Fruit fly (Drosophila melanogaster) whole organism, embryonic: ENCODE data around the gene zld.

ENCODE experiments used
- Adf1 ChIP-seq: fragments of 200-800 bp; sonication (Bioruptor generic); IDR thresholded peaks from 2 replicates; pipeline ENCODE4 v1.3.6; 2022; ENCODE audit warnings: missing biosample characterization, missing genetic modification characterization
- CG12236 ChIP-seq: fragments of 200-800 bp; sonication (Bioruptor generic); optimal IDR thresholded peaks from 2 replicates; lab custom pipeline; 2016; ENCODE audit warnings: missing biosample characterization, missing genetic modification characterization
- CG13624 ChIP-seq: fragments of 200-800 bp; sonication (Bioruptor generic); optimal IDR thresholded peaks from 2 replicates; lab custom pipeline; 2016; ENCODE audit warnings: missing biosample characterization, missing genetic modification characterization
- CG14667 ChIP-seq: fragments of 200-800 bp; sonication (Bioruptor generic); IDR thresholded peaks from 2 replicates; pipeline ENCODE4 v1.3.6; 2022; ENCODE audit warnings: missing biosample characterization, missing genetic modification characterization
- CG17612 ChIP-seq: fragments of 200-800 bp; sonication (Bioruptor generic); IDR thresholded peaks from 2 replicates; pipeline ENCODE4 v1.3.6; 2022; ENCODE audit warnings: missing biosample characterization, missing genetic modification characterization
- CG17912 ChIP-seq: fragments of 200-800 bp; sonication (Bioruptor generic); optimal IDR thresholded peaks from 2 replicates; lab custom pipeline; 2018; ENCODE audit warnings: missing biosample characterization, mild to moderate bottlenecking, missing genetic modification characterization
- CG1832 ChIP-seq: fragments of 200-800 bp; sonication (Bioruptor generic); optimal IDR thresholded peaks from 2 replicates; lab custom pipeline; 2017; ENCODE audit warnings: missing biosample characterization, mild to moderate bottlenecking, missing genetic modification characterization, inconsistent platforms
- CG2129 ChIP-seq: fragments of 200-800 bp; sonication (Bioruptor generic); IDR thresholded peaks from 2 replicates; pipeline ENCODE4 v1.3.6; 2022; ENCODE audit warnings: missing biosample characterization, missing genetic modification characterization; ENCODE audit not compliant: partially characterized antibody
- CG2199 ChIP-seq: fragments of 200-800 bp; sonication (Bioruptor generic); IDR thresholded peaks from 3 replicates; pipeline ENCODE4 v1.3.6; 2022; ENCODE audit warnings: missing biosample characterization, missing genetic modification characterization
- CG30020 ChIP-seq: fragments of 200-800 bp; optimal IDR thresholded peaks from 2 replicates; lab custom pipeline; 2019; ENCODE audit warnings: missing biosample characterization, mild to moderate bottlenecking, missing genetic modification characterization, moderate library complexity
- CG32532 ChIP-seq: fragments of 200-800 bp; sonication (Bioruptor generic); IDR thresholded peaks from 2 replicates; pipeline ENCODE4 v1.3.6; 2022; ENCODE audit warnings: missing biosample characterization, missing genetic modification characterization
- CG3995 ChIP-seq: fragments of 200-800 bp; sonication (Bioruptor generic); optimal IDR thresholded peaks from 3 replicates; lab custom pipeline; 2016; ENCODE audit warnings: missing biosample characterization, missing genetic modification characterization
- CG7963 ChIP-seq: fragments of 200-800 bp; sonication (Bioruptor generic); IDR thresholded peaks from 3 replicates; pipeline ENCODE4 v1.3.6; 2022; ENCODE audit warnings: missing biosample characterization, missing genetic modification characterization; ENCODE audit not compliant: partially characterized antibody
- CG8478 ChIP-seq: fragments of >200 bp; optimal IDR thresholded peaks from 2 replicates; lab custom pipeline; 2018
- CG9437 ChIP-seq: fragments of 200-800 bp; sonication (Bioruptor generic); optimal IDR thresholded peaks from 2 replicates; lab custom pipeline; 2018; ENCODE audit warnings: missing biosample characterization, mild to moderate bottlenecking, missing genetic modification characterization
- CG9817 ChIP-seq: fragments of 200-800 bp; sonication (Bioruptor generic); optimal IDR thresholded peaks from 2 replicates; lab custom pipeline; 2018; ENCODE audit warnings: missing biosample characterization, mild to moderate bottlenecking, missing genetic modification characterization, moderate library complexity
- CG9932 ChIP-seq: fragments of 200-800 bp; sonication (Bioruptor generic); IDR thresholded peaks from 2 replicates; pipeline ENCODE4 v1.3.6; 2022; ENCODE audit warnings: missing biosample characterization, missing genetic modification characterization
- CHES-1-like ChIP-seq: fragments of 200-800 bp; sonication (Bioruptor generic); optimal IDR thresholded peaks from 2 replicates; lab custom pipeline; 2016; ENCODE audit warnings: missing biosample characterization, missing genetic modification characterization
- CkIIα-i1 ChIP-seq: fragments of 200-800 bp; sonication (Bioruptor generic); IDR thresholded peaks from 2 replicates; pipeline ENCODE4 v1.3.6; 2022; ENCODE audit warnings: missing biosample characterization, missing genetic modification characterization
- CoRest ChIP-seq: fragments of 200-800 bp; sonication (Bioruptor generic); optimal IDR thresholded peaks from 3 replicates; lab custom pipeline; 2018; ENCODE audit warnings: missing biosample characterization, mild to moderate bottlenecking, missing genetic modification characterization, moderate library complexity
- Dad ChIP-seq: fragments of 200-800 bp; sonication (Bioruptor generic); optimal IDR thresholded peaks from 3 replicates; lab custom pipeline; 2016; ENCODE audit warnings: missing biosample characterization, missing genetic modification characterization
- Dek ChIP-seq: fragments of 200-800 bp; sonication (Bioruptor generic); optimal IDR thresholded peaks from 3 replicates; lab custom pipeline; 2019; ENCODE audit warnings: missing biosample characterization, mild to moderate bottlenecking, missing genetic modification characterization, moderate library complexity
- Doc2 ChIP-seq: fragments of 200-800 bp; sonication (Bioruptor generic); IDR thresholded peaks from 2 replicates; pipeline ENCODE4 v1.3.6; 2022; ENCODE audit warnings: missing biosample characterization, missing genetic modification characterization
- Drgx ChIP-seq: fragments of 200-800 bp; sonication (Bioruptor generic); IDR thresholded peaks from 2 replicates; pipeline ENCODE4 v1.3.6; 2022; ENCODE audit warnings: missing biosample characterization, missing genetic modification characterization
- Fer3 ChIP-seq: fragments of 200-800 bp; sonication (Bioruptor generic); optimal IDR thresholded peaks from 2 replicates; lab custom pipeline; 2018; ENCODE audit warnings: missing biosample characterization, mild to moderate bottlenecking, missing genetic modification characterization, moderate library complexity
- Gug ChIP-seq: fragments of 200-800 bp; sonication (Bioruptor generic); IDR thresholded peaks from 4 replicates; pipeline ENCODE4 v1.3.6; 2022; ENCODE audit warnings: missing biosample characterization, missing genetic modification characterization
- MBD-R2 ChIP-seq: fragments of 200-800 bp; sonication (Bioruptor generic); IDR thresholded peaks from 2 replicates; pipeline ENCODE4 v1.3.6; 2022; ENCODE audit warnings: missing biosample characterization, missing genetic modification characterization
- Mad ChIP-seq: fragments of 200-800 bp; sonication (Bioruptor generic); optimal IDR thresholded peaks from 2 replicates; lab custom pipeline; 2016; ENCODE audit warnings: missing biosample characterization, missing genetic modification characterization
- Neu2 ChIP-seq: fragments of 200-800 bp; sonication (Bioruptor generic); optimal IDR thresholded peaks from 3 replicates; lab custom pipeline; 2016; ENCODE audit warnings: missing biosample characterization, missing genetic modification characterization, borderline replicate concordance
- Oli ChIP-seq: fragments of 200-800 bp; sonication (Bioruptor generic); optimal IDR thresholded peaks from 2 replicates; lab custom pipeline; 2018; ENCODE audit warnings: missing biosample characterization, mild to moderate bottlenecking, missing genetic modification characterization, moderate library complexity
- PHDP ChIP-seq: fragments of 200-800 bp; sonication (Bioruptor generic); optimal IDR thresholded peaks from 3 replicates; lab custom pipeline; 2018; ENCODE audit warnings: missing biosample characterization, mild to moderate bottlenecking, missing genetic modification characterization, moderate library complexity
- Sin3A ChIP-seq: fragments of >200 bp; optimal IDR thresholded peaks from 2 replicates; lab custom pipeline; 2018
- Ssrp ChIP-seq: fragments of 200-800 bp; sonication (Bioruptor generic); optimal IDR thresholded peaks from 2 replicates; lab custom pipeline; 2018; ENCODE audit warnings: missing biosample characterization, mild to moderate bottlenecking, missing genetic modification characterization, moderate library complexity
- Xbp1 ChIP-seq: fragments of 200-800 bp; sonication (Bioruptor generic); optimal IDR thresholded peaks from 3 replicates; lab custom pipeline; 2016; ENCODE audit warnings: missing biosample characterization, mild to moderate bottlenecking, missing genetic modification characterization
- ato ChIP-seq: fragments of 200-800 bp; sonication (Bioruptor generic); IDR thresholded peaks from 2 replicates; pipeline ENCODE4 v1.3.6; 2022; ENCODE audit warnings: missing biosample characterization, missing genetic modification characterization; ENCODE audit not compliant: partially characterized antibody
- bsh ChIP-seq, 2 experiments: fragments of 200-800 bp; sonication (Bioruptor generic); optimal IDR thresholded peaks; 2 replicates each; lab custom pipeline; 2017 to 2018; ENCODE audit warnings: mild to moderate bottlenecking in 2 of 2, missing biosample characterization in 2 of 2, missing genetic modification characterization in 2 of 2, moderate library complexity in 1 of 2
- cato ChIP-seq: fragments of 200-800 bp; sonication (Bioruptor generic); optimal IDR thresholded peaks from 2 replicates; lab custom pipeline; 2016; ENCODE audit warnings: missing biosample characterization, missing genetic modification characterization, borderline replicate concordance
- chn ChIP-seq: fragments of 200-800 bp; sonication (Bioruptor generic); optimal IDR thresholded peaks from 2 replicates; lab custom pipeline; 2016; ENCODE audit warnings: missing biosample characterization, missing genetic modification characterization
- danr ChIP-seq: fragments of 200-800 bp; sonication (Bioruptor generic); IDR thresholded peaks from 2 replicates; pipeline ENCODE4 v1.3.6; 2022; ENCODE audit warnings: missing biosample characterization, missing genetic modification characterization
- dati ChIP-seq: fragments of 200-800 bp; sonication (Bioruptor generic); IDR thresholded peaks from 2 replicates; pipeline ENCODE4 v1.3.6; 2022; ENCODE audit warnings: missing biosample characterization, missing genetic modification characterization
- grn ChIP-seq: fragments of 200-800 bp; sonication (Bioruptor generic); optimal IDR thresholded peaks from 3 replicates; lab custom pipeline; 2017; ENCODE audit warnings: missing biosample characterization, missing genetic modification characterization
- ind ChIP-seq: fragments of 200-800 bp; sonication (Bioruptor generic); optimal IDR thresholded peaks from 3 replicates; lab custom pipeline; 2016; ENCODE audit warnings: missing biosample characterization, missing genetic modification characterization
- klu ChIP-seq: fragments of 200-800 bp; sonication (Bioruptor generic); IDR thresholded peaks from 2 replicates; pipeline ENCODE4 v1.3.6; 2022; ENCODE audit warnings: missing biosample characterization, missing genetic modification characterization
- lola ChIP-seq, 3 experiments: fragments of >200 bp in 2 of 3; fragments of 200-800 bp in 1 of 3; sonication (Bioruptor generic) in 1 of 3; optimal IDR thresholded peaks; 2 replicates each; lab custom pipeline; 2017 to 2019; ENCODE audit warnings: missing biosample characterization in 3 of 3, missing genetic modification characterization in 3 of 3, mild to moderate bottlenecking in 1 of 3, moderate library complexity in 1 of 3
- nom ChIP-seq: fragments of 200-800 bp; sonication (Bioruptor generic); optimal IDR thresholded peaks from 2 replicates; lab custom pipeline; 2017; ENCODE audit warnings: missing biosample characterization, missing genetic modification characterization, mild to moderate bottlenecking, moderate library complexity, missing genetic modification reagents
- pb ChIP-seq: fragments of 200-800 bp; sonication (Bioruptor generic); optimal IDR thresholded peaks from 3 replicates; lab custom pipeline; 2016; ENCODE audit warnings: missing biosample characterization, missing genetic modification characterization
- sug ChIP-seq: fragments of 200-800 bp; optimal IDR thresholded peaks from 2 replicates; lab custom pipeline; 2019; ENCODE audit warnings: missing biosample characterization, mild to moderate bottlenecking, missing genetic modification characterization, moderate library complexity
- usp ChIP-seq: fragments of >200 bp; optimal IDR thresholded peaks from 2 replicates; lab custom pipeline; 2017; ENCODE audit warnings: missing biosample characterization, missing genetic modification characterization
- yki ChIP-seq: fragments of >200 bp; optimal IDR thresholded peaks from 3 replicates; lab custom pipeline; 2018
- zen2 ChIP-seq: fragments of 200-800 bp; sonication (Bioruptor generic); IDR thresholded peaks from 3 replicates; pipeline ENCODE4 v1.3.6; 2022; ENCODE audit warnings: missing biosample characterization, missing genetic modification characterization; ENCODE audit not compliant: partially characterized antibody
- zf30C ChIP-seq: fragments of 200-800 bp; sonication (Bioruptor generic); optimal IDR thresholded peaks from 3 replicates; lab custom pipeline; 2018; ENCODE audit warnings: missing biosample characterization, mild to moderate bottlenecking, missing genetic modification characterization

The zld gene

dm6 chrX:19744003-19744488 lies 39.3 kb downstream of the zld start, which contains the start of the genes CG18809, COX6B, CG33932 and Rpp20 (continued):
- TF ChIP-seq Neu2 (GFP tag; lab: Kevin White, UChicago) (peak; percentile 10), CG12236 (GFP tag; lab: Kevin White, UChicago) (peak; percentile 2), Oli (tag; lab: Kevin White, UChicago) (peak; percentile 14), Mad (GFP tag; lab: Kevin White, UChicago) (peak; percentile 72), Gug (peak; percentile 65; the same call in 3 of the 4 replicates), nom (GFP tag; lab: Kevin White, UChicago) (peak; percentile 42), CG2129 (GFP tag; lab: Robert Waterston, UW) (peak; percentile 84), CG2199 (0 out of 3 replicates have a peak, but pooled peaks have one; percentile 24), Doc2 (GFP tag; lab: Robert Waterston, UW) (no peak), cato (GFP tag; lab: Kevin White, UChicago) (peak; percentile 0), CG9437 (GFP tag; lab: Kevin White, UChicago) (no peak), CG7963 (GFP tag; lab: Robert Waterston, UW) (peak; percentile 91), bsh (GFP tag; optimal IDR thresholded peaks at IDR 0.05; lab: Kevin White, UChicago) (peak in 1 of 2 experiments; percentile 23), PHDP (tag; lab: Kevin White, UChicago) (peak; percentile 45), CG17612 (peak; percentile 20; the same call in 1 of the 2 replicates), dati (GFP tag; lab: Robert Waterston, UW) (no peak), CG32532 (peak; percentile 73), grn (GFP tag; lab: Kevin White, UChicago) (peak; percentile 7), Xbp1 (GFP tag; lab: Kevin White, UChicago) (peak; percentile 74), Sin3A (peak; percentile 63), Ssrp (tag; lab: Kevin White, UChicago) (no peak), ato (GFP tag; lab: Robert Waterston, UW) (peak; percentile 93), MBD-R2 (GFP tag; lab: Robert Waterston, UW) (peak; percentile 95), pb (GFP tag; lab: Kevin White, UChicago) (peak; percentile 28), ind (peak; percentile 59), CG9932 (GFP tag; lab: Robert Waterston, UW) (peak; percentile 90), usp (GFP tag; lab: Kevin White, UChicago) (no peak), lola (GFP tag; optimal IDR thresholded peaks at IDR 0.05; lab: Kevin White, UChicago) (no peak), CG30020 (tag; lab: Kevin White, UChicago) (peak; percentile 5), CG14667 (no peak), CG8478 (no peak), CG1832 (GFP tag; lab: Kevin White, UChicago) (no peak), Dek (tag; lab: Kevin White, UChicago) (peak; percentile 34), Drgx (GFP tag; lab: Robert Waterston, UW) (0 out of 2 replicates have a peak, but pooled peaks have one; percentile 48), yki (lab: Kevin White, UChicago) (no peak), CG17912 (GFP tag; lab: Kevin White, UChicago) (peak; percentile 52), CG9817 (peak; percentile 66), Fer3 (peak; percentile 31), chn (GFP tag; lab: Kevin White, UChicago) (peak; percentile 39), danr (no peak), zf30C (GFP tag; lab: Kevin White, UChicago) (no peak), CkIIα-i1 (GFP tag; lab: Robert Waterston, UW) (no peak), CG13624 (GFP tag; lab: Kevin White, UChicago) (peak; percentile 83), sug (tag; lab: Kevin White, UChicago) (peak; percentile 59), Adf1 (GFP tag; lab: Robert Waterston, UW) (peak; percentile 24; the same call in 1 of the 2 replicates), zen2 (peak; percentile 90), Dad (GFP tag; lab: Kevin White, UChicago) (peak; percentile 60), CoRest (tag; lab: Kevin White, UChicago) (peak; percentile 34), CG3995 (GFP tag; lab: Kevin White, UChicago) (peak; percentile 93), klu (no peak), CHES-1-like (GFP tag; lab: Kevin White, UChicago) (peak; percentile 88)
